Fruit fly (Drosophila melanogaster) whole organism, embryonic: ENCODE data around the gene dock.

Experiments used
- Abd-B ChIP-seq: fragments of 200-800 bp; sonication (Bioruptor generic); optimal IDR thresholded peaks from 2 replicates; lab custom pipeline; 2018; ENCODE audit warnings: missing biosample characterization, mild to moderate bottlenecking, missing genetic modification characterization, moderate library complexity
- BEAF-32 ChIP-seq: fragments of 200-800 bp; sonication (Bioruptor generic); optimal IDR thresholded peaks from 3 replicates; lab custom pipeline; 2017; ENCODE audit warnings: missing biosample characterization, missing genetic modification characterization, mild to moderate bottlenecking, moderate library complexity, missing genetic modification reagents
- CG11695 ChIP-seq: fragments of 200-800 bp; sonication (Bioruptor generic); IDR thresholded peaks from 3 replicates; pipeline ENCODE4 v1.3.6; 2022; ENCODE audit warnings: missing biosample characterization, missing genetic modification characterization
- CG11723 ChIP-seq: fragments of 200-800 bp; sonication (Bioruptor generic); optimal IDR thresholded peaks from 2 replicates; lab custom pipeline; 2017; ENCODE audit warnings: missing biosample characterization, mild to moderate bottlenecking, missing genetic modification characterization
- CG12659 ChIP-seq: fragments of 200-800 bp; sonication (Bioruptor generic); optimal IDR thresholded peaks from 3 replicates; lab custom pipeline; 2017; ENCODE audit warnings: mild to moderate bottlenecking, missing biosample characterization, missing genetic modification reagents, missing genetic modification characterization
- CG12769 ChIP-seq: fragments of 200-800 bp; sonication (Bioruptor generic); optimal IDR thresholded peaks from 2 replicates; lab custom pipeline; 2019; ENCODE audit warnings: missing biosample characterization, mild to moderate bottlenecking, missing genetic modification characterization, moderate library complexity
- CG12942 ChIP-seq: fragments of 200-800 bp; sonication (Bioruptor generic); optimal IDR thresholded peaks from 3 replicates; lab custom pipeline; 2016; ENCODE audit warnings: missing biosample characterization, missing genetic modification characterization
- CG14050 ChIP-seq: fragments of 200-800 bp; sonication (Bioruptor generic); IDR thresholded peaks from 3 replicates; pipeline ENCODE4 v1.3.6; 2022; ENCODE audit warnings: missing biosample characterization, missing genetic modification characterization
- CG18764 ChIP-seq: fragments of 200-800 bp; sonication (Bioruptor generic); optimal IDR thresholded peaks from 3 replicates; lab custom pipeline; 2016; ENCODE audit warnings: missing biosample characterization, missing genetic modification characterization
- CG2678 ChIP-seq: fragments of 200-800 bp; sonication (Bioruptor generic); optimal IDR thresholded peaks from 3 replicates; lab custom pipeline; 2019; ENCODE audit warnings: missing biosample characterization, mild to moderate bottlenecking, missing genetic modification characterization, moderate library complexity
- CG30431 ChIP-seq: fragments of 200-800 bp; sonication (Bioruptor generic); optimal IDR thresholded peaks from 2 replicates; lab custom pipeline; 2017; ENCODE audit warnings: missing biosample characterization, missing genetic modification characterization
- CG33213 ChIP-seq: fragments of 200-800 bp; sonication (Bioruptor generic); optimal IDR thresholded peaks from 3 replicates; lab custom pipeline; 2016; ENCODE audit warnings: missing biosample characterization, missing genetic modification characterization
- CG33557 ChIP-seq: fragments of 200-800 bp; sonication (Bioruptor generic); optimal IDR thresholded peaks from 2 replicates; lab custom pipeline; 2019; ENCODE audit warnings: missing biosample characterization, mild to moderate bottlenecking, missing genetic modification characterization, moderate library complexity
- CG34224 ChIP-seq: fragments of 200-800 bp; sonication (Bioruptor generic); IDR thresholded peaks from 3 replicates; pipeline ENCODE4 v1.3.6; 2022; ENCODE audit warnings: missing biosample characterization, missing genetic modification characterization; ENCODE audit not compliant: partially characterized antibody
- CG34422 ChIP-seq: fragments of 200-800 bp; sonication (Bioruptor generic); IDR thresholded peaks from 3 replicates; pipeline ENCODE4 v1.3.6; 2022; ENCODE audit warnings: missing biosample characterization, missing genetic modification characterization
- CG3995 ChIP-seq: fragments of 200-800 bp; sonication (Bioruptor generic); optimal IDR thresholded peaks from 3 replicates; lab custom pipeline; 2016; ENCODE audit warnings: missing biosample characterization, missing genetic modification characterization
- CG4282 ChIP-seq: fragments of 200-800 bp; sonication (Bioruptor generic); optimal IDR thresholded peaks from 2 replicates; lab custom pipeline; 2016; ENCODE audit warnings: missing biosample characterization, missing genetic modification characterization
- CG4730 ChIP-seq: fragments of 200-800 bp; sonication (Bioruptor generic); IDR thresholded peaks from 2 replicates; pipeline ENCODE4 v1.3.6; 2022; ENCODE audit warnings: missing biosample characterization, missing genetic modification characterization
- CG7271 ChIP-seq: fragments of 200-800 bp; sonication (Bioruptor generic); optimal IDR thresholded peaks from 2 replicates; lab custom pipeline; 2018; ENCODE audit warnings: missing biosample characterization, mild to moderate bottlenecking, missing genetic modification characterization, moderate library complexity
- Dad ChIP-seq: fragments of 200-800 bp; sonication (Bioruptor generic); optimal IDR thresholded peaks from 3 replicates; lab custom pipeline; 2016; ENCODE audit warnings: missing biosample characterization, missing genetic modification characterization
- Dbx ChIP-seq: fragments of 200-800 bp; sonication (Bioruptor generic); IDR thresholded peaks from 3 replicates; pipeline ENCODE4 v1.3.6; 2022; ENCODE audit warnings: missing biosample characterization, missing genetic modification characterization
- Deaf1 ChIP-seq: fragments of 200-800 bp; optimal IDR thresholded peaks from 3 replicates; lab custom pipeline; 2019; ENCODE audit warnings: missing biosample characterization, mild to moderate bottlenecking, missing genetic modification characterization, moderate library complexity
- Dll ChIP-seq: fragments of 200-800 bp; sonication (Bioruptor generic); IDR thresholded peaks from 4 replicates; pipeline ENCODE4 v1.3.6; 2022; ENCODE audit warnings: missing biosample characterization, missing genetic modification characterization; ENCODE audit not compliant: partially characterized antibody
- Doc3 ChIP-seq: fragments of 200-800 bp; sonication (Bioruptor generic); IDR thresholded peaks from 3 replicates; pipeline ENCODE4 v1.3.6; 2022; ENCODE audit warnings: missing biosample characterization, missing genetic modification characterization; ENCODE audit not compliant: partially characterized antibody
- Dref ChIP-seq: fragments of 200-800 bp; sonication (Bioruptor generic); IDR thresholded peaks from 2 replicates; pipeline ENCODE4 v1.3.6; 2022; ENCODE audit warnings: missing biosample characterization, missing genetic modification characterization
- E2f1 ChIP-seq: fragments of 200-800 bp; sonication (Bioruptor generic); IDR thresholded peaks from 2 replicates; pipeline ENCODE4 v1.3.6; 2022; ENCODE audit warnings: missing biosample characterization, missing genetic modification characterization
- Ets65A ChIP-seq: fragments of 200-800 bp; sonication (Bioruptor generic); peaks from one replicate; lab custom pipeline; 2016; ENCODE audit warnings: missing biosample characterization, missing genetic modification characterization
- Ets97D ChIP-seq: fragments of 200-800 bp; sonication (Bioruptor generic); optimal IDR thresholded peaks from 3 replicates; lab custom pipeline; 2016; ENCODE audit warnings: missing biosample characterization, missing genetic modification characterization
- GATAe ChIP-seq: fragments of 200-800 bp; sonication (Bioruptor generic); conservative IDR thresholded peaks from 2 replicates; pipeline ENCODE4 v1.3.6; 2022; ENCODE audit warnings: missing biosample characterization, missing genetic modification characterization
- Hr39 ChIP-seq: fragments of >200 bp; optimal IDR thresholded peaks from 2 replicates; lab custom pipeline; 2017
- Lpt ChIP-seq: fragments of >200 bp; optimal IDR thresholded peaks from 2 replicates; lab custom pipeline; 2018; ENCODE audit warnings: missing biosample characterization, missing genetic modification characterization
- Nf-YC ChIP-seq: fragments of 200-800 bp; optimal IDR thresholded peaks from 3 replicates; lab custom pipeline; 2019; ENCODE audit warnings: missing biosample characterization, mild to moderate bottlenecking, missing genetic modification characterization, moderate library complexity
- Oli ChIP-seq: fragments of 200-800 bp; sonication (Bioruptor generic); optimal IDR thresholded peaks from 2 replicates; lab custom pipeline; 2018; ENCODE audit warnings: missing biosample characterization, mild to moderate bottlenecking, missing genetic modification characterization, moderate library complexity
- Sox102F ChIP-seq: fragments of 200-800 bp; sonication (Bioruptor generic); optimal IDR thresholded peaks from 2 replicates; lab custom pipeline; 2018; ENCODE audit warnings: missing biosample characterization, mild to moderate bottlenecking, missing genetic modification characterization, moderate library complexity
- Stat92E ChIP-seq, 3 experiments: fragments of >200 bp in 2 of 3; fragments of 200-800 bp in 1 of 3; sonication (Bioruptor generic) in 1 of 3; optimal IDR thresholded peaks; 2 replicates each; lab custom pipeline; 2017 to 2019; ENCODE audit warnings: missing biosample characterization in 3 of 3, missing genetic modification characterization in 3 of 3, mild to moderate bottlenecking in 1 of 3, moderate library complexity in 1 of 3
- ap ChIP-seq: fragments of 200-800 bp; sonication (Bioruptor generic); IDR thresholded peaks from 2 replicates; pipeline ENCODE4 v1.3.6; 2022; ENCODE audit warnings: missing biosample characterization, missing genetic modification characterization
- az2 ChIP-seq: fragments of 200-800 bp; sonication (Bioruptor generic); optimal IDR thresholded peaks from 3 replicates; lab custom pipeline; 2016; ENCODE audit warnings: missing biosample characterization, missing genetic modification characterization
- bsh ChIP-seq, 2 experiments: fragments of 200-800 bp; sonication (Bioruptor generic); optimal IDR thresholded peaks; 2 replicates each; lab custom pipeline; 2017 to 2018; ENCODE audit warnings: mild to moderate bottlenecking in 2 of 2, missing biosample characterization in 2 of 2, missing genetic modification characterization in 2 of 2, moderate library complexity in 1 of 2
- crp ChIP-seq, 2 experiments: fragments of 200-800 bp; sonication (Bioruptor generic); optimal IDR thresholded peaks; 2 replicates in 1 of 2; 3 replicates in 1 of 2; lab custom pipeline; 2017; ENCODE audit warnings: missing biosample characterization in 2 of 2, missing genetic modification characterization in 2 of 2, mild to moderate bottlenecking in 1 of 2, moderate library complexity in 1 of 2
- fu2 ChIP-seq: fragments of 200-800 bp; sonication (Bioruptor generic); optimal IDR thresholded peaks from 2 replicates; lab custom pipeline; 2016; ENCODE audit warnings: missing biosample characterization, missing genetic modification characterization
- gsb-n ChIP-seq: fragments of 200-800 bp; sonication (Bioruptor generic); optimal IDR thresholded peaks from 3 replicates; lab custom pipeline; 2018; ENCODE audit warnings: missing biosample characterization, mild to moderate bottlenecking, missing genetic modification characterization
- hb ChIP-seq: fragments of 200-800 bp; sonication (Bioruptor generic); IDR thresholded peaks from 3 replicates; pipeline ENCODE4 v1.3.6; 2022; ENCODE audit warnings: missing biosample characterization, missing genetic modification characterization; ENCODE audit not compliant: partially characterized antibody
- hbn ChIP-seq: fragments of 200-800 bp; sonication (Bioruptor generic); IDR thresholded peaks from 2 replicates; pipeline ENCODE4 v1.3.6; 2022; ENCODE audit warnings: missing biosample characterization, missing genetic modification characterization; ENCODE audit not compliant: partially characterized antibody
- lab ChIP-seq: fragments of 200-800 bp; sonication (Bioruptor generic); optimal IDR thresholded peaks from 3 replicates; lab custom pipeline; 2017; ENCODE audit warnings: missing biosample characterization, missing genetic modification characterization, mild to moderate bottlenecking, moderate library complexity, missing genetic modification reagents
- org-1 ChIP-seq: fragments of 200-800 bp; sonication (Bioruptor generic); optimal IDR thresholded peaks from 2 replicates; lab custom pipeline; 2017; ENCODE audit warnings: missing biosample characterization, missing genetic modification characterization
- pan ChIP-seq, 4 experiments: fragments of >200 bp in 3 of 4; fragments of 200-800 bp in 1 of 4; sonication (Bioruptor generic) in 1 of 4; optimal IDR thresholded peaks in 3 of 4; IDR thresholded peaks in 1 of 4; 2 replicates each; pipeline versions ENCODE4 v1.3.6 to Lab custom; 2017 to 2022; ENCODE audit warnings: missing biosample characterization in 2 of 4, missing genetic modification characterization in 2 of 4, mixed read lengths in 1 of 4
- pros ChIP-seq: fragments of 200-800 bp; sonication (Bioruptor generic); optimal IDR thresholded peaks from 3 replicates; lab custom pipeline; 2019; ENCODE audit warnings: missing biosample characterization, mild to moderate bottlenecking, missing genetic modification characterization, moderate library complexity
- row ChIP-seq: fragments of 200-800 bp; sonication (Bioruptor generic); IDR thresholded peaks from 3 replicates; pipeline ENCODE4 v1.3.6; 2022; ENCODE audit warnings: missing biosample characterization, missing genetic modification characterization
- schlank ChIP-seq: fragments of 200-800 bp; sonication (Bioruptor generic); optimal IDR thresholded peaks from 2 replicates; lab custom pipeline; 2018; ENCODE audit warnings: missing biosample characterization, mild to moderate bottlenecking, missing genetic modification characterization
- scrt ChIP-seq: fragments of 200-800 bp; sonication (Bioruptor generic); optimal IDR thresholded peaks from 2 replicates; lab custom pipeline; 2018; ENCODE audit warnings: missing biosample characterization, mild to moderate bottlenecking, missing genetic modification characterization, moderate library complexity

The dock gene

DNA sequence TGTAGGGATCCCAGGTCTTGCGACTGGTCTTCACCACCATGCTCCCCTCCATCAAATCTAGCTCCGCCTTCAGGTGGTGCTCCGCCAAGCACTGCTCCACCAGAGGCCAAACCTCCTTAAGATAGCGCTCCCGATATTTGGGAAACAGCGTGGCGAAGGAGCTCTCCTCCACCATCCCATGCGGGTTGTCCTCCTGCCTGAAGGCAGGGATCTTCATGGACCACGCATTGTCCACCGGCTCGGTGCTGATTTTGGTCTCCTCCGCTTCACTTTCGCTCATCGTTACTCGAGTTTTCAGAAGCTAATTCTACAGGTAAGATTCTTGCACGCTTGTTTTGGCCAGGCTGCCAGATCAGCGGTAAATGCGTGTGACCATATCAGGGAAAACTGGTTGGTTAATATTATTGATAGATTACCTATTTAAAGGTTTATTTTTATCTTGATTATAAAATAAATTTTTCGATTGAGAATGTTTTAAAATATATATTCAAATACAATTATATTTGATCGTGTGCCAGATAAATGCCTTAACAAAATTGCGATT is 43.8 kb downstream of the dock start, which contains the start of gene dbe (continued):
- TF ChIP-seq CG4730 (GFP tag; lab: Robert Waterston, UW): no peak
- no peak for TF ChIP-seq CG18764 (GFP tag; lab: Kevin White, UChicago)
- no peak for TF ChIP-seq Sox102F (GFP tag; lab: Kevin White, UChicago)
- no peak for TF ChIP-seq az2 (GFP tag; lab: Kevin White, UChicago)
- no peak for TF ChIP-seq Nf-YC (tag; lab: Kevin White, UChicago)
- TF ChIP-seq CG33213 (GFP tag; lab: Kevin White, UChicago): no peak
- TF ChIP-seq pros (GFP tag; lab: Kevin White, UChicago): no peak
- no peak for TF ChIP-seq crp (GFP tag; optimal IDR thresholded peaks at IDR 0.05; lab: Kevin White, UChicago)
- TF ChIP-seq CG12942 (GFP tag; lab: Kevin White, UChicago): no peak
- TF ChIP-seq pan (optimal IDR thresholded peaks at IDR 0.05; lab: Kevin White, UChicago): no peak
- no peak for TF ChIP-seq pan (GFP tag; optimal IDR thresholded peaks at IDR 0.05 in 1 of 2, IDR thresholded peaks at IDR 0.05 in 1 of 2)
- TF ChIP-seq ap (GFP tag; lab: Robert Waterston, UW): no peak
- peak; percentile 22 for TF ChIP-seq CG12659
- no peak for TF ChIP-seq CG4282 (GFP tag; lab: Kevin White, UChicago)
- no peak for TF ChIP-seq CG34224 (GFP tag; lab: Robert Waterston, UW)
- TF ChIP-seq schlank (tag; lab: Kevin White, UChicago): no peak
- no peak for TF ChIP-seq gsb-n (tag; lab: Kevin White, UChicago)
- no peak for TF ChIP-seq CG7271 (tag; lab: Kevin White, UChicago)
- no peak for TF ChIP-seq Dbx (GFP tag; lab: Robert Waterston, UW)
- no peak for TF ChIP-seq lab (GFP tag; lab: Kevin White, UChicago)
- TF ChIP-seq fu2 (GFP tag; lab: Kevin White, UChicago): no peak
- no peak for TF ChIP-seq Stat92E (GFP tag; optimal IDR thresholded peaks at IDR 0.05; lab: Kevin White, UChicago)
- TF ChIP-seq scrt (GFP tag; lab: Kevin White, UChicago): peak; percentile 57
- TF ChIP-seq CG11695 (GFP tag; lab: Robert Waterston, UW): no peak
- TF ChIP-seq Dll (GFP tag; lab: Robert Waterston, UW): 0 out of 4 replicates have a peak, but pooled peaks have one; percentile 27
- TF ChIP-seq Oli (tag; lab: Kevin White, UChicago): no peak
- no peak for TF ChIP-seq org-1
- TF ChIP-seq bsh (GFP tag; optimal IDR thresholded peaks at IDR 0.05; lab: Kevin White, UChicago): no peak
- TF ChIP-seq Deaf1 (tag; lab: Kevin White, UChicago): no peak
- TF ChIP-seq hb: no peak
- TF ChIP-seq CG11723 (GFP tag; lab: Kevin White, UChicago): no peak
- TF ChIP-seq E2f1 (GFP tag; lab: Robert Waterston, UW): no peak
- TF ChIP-seq Abd-B: no peak
- TF ChIP-seq CG14050: no peak
- 0 out of 3 replicates have a peak, but pooled peaks have one; percentile 30 for TF ChIP-seq CG34422 (GFP tag; lab: Robert Waterston, UW)
- no peak for TF ChIP-seq Hr39
- no peak for TF ChIP-seq Ets65A
- no peak for TF ChIP-seq CG33557
- peak; percentile 9 for TF ChIP-seq BEAF-32 (GFP tag; lab: Kevin White, UChicago)
- no peak for TF ChIP-seq CG3995 (GFP tag; lab: Kevin White, UChicago)
- TF ChIP-seq Ets97D (GFP tag; lab: Kevin White, UChicago): no peak
- TF ChIP-seq GATAe (GFP tag; lab: Robert Waterston, UW): no peak
- no peak for TF ChIP-seq Dad (GFP tag; lab: Kevin White, UChicago)
- no peak for TF ChIP-seq CG30431
- TF ChIP-seq row: peak; percentile 57
- TF ChIP-seq Doc3 (GFP tag; lab: Robert Waterston, UW): no peak
- TF ChIP-seq Dref (GFP tag; lab: Robert Waterston, UW): no peak
- peak; percentile 28 for TF ChIP-seq CG2678 (tag; lab: Kevin White, UChicago)
- no peak for TF ChIP-seq Lpt (GFP tag; lab: Kevin White, UChicago)
- TF ChIP-seq hbn: no peak
- TF ChIP-seq CG12769 (tag; lab: Kevin White, UChicago): no peak
